Worm (Caenorhabditis elegans) whole organism, early embryonic: Measurements from ENCODE around the gene rpc-1.

Experiments
- B0310.2 ChIP-seq: sonication (generic microtip); optimal IDR thresholded peaks from 2 replicates; lab custom pipeline; 2016; ENCODE audit warnings: mild to moderate bottlenecking, missing genetic modification characterization, missing compliant biosample characterization
- F13C5.2 ChIP-seq: sonication (generic microtip); optimal IDR thresholded peaks from 2 replicates; lab custom pipeline; 2017; ENCODE audit warnings: mild to moderate bottlenecking, missing genetic modification characterization, inconsistent platforms, missing compliant biosample characterization
- aly-1 ChIP-seq: sonication (generic microtip); optimal IDR thresholded peaks from 2 replicates; lab custom pipeline; 2016; ENCODE audit warnings: missing genetic modification characterization, missing compliant biosample characterization
- ama-1 ChIP-seq: fragments of 150-350 bp; optimal IDR thresholded peaks from 2 replicates; lab custom pipeline; 2014
- ceh-13 ChIP-seq: fragments of 200-800 bp; sonication (Bioruptor generic); optimal IDR thresholded peaks from 2 replicates; lab custom pipeline; 2018; ENCODE audit warnings: mild to moderate bottlenecking, missing genetic modification characterization, missing compliant biosample characterization
- ceh-36 ChIP-seq: sonication (generic microtip); optimal IDR thresholded peaks from 2 replicates; lab custom pipeline; 2016; ENCODE audit warnings: missing genetic modification characterization, inconsistent platforms, missing compliant biosample characterization
- ets-7 ChIP-seq: sonication (generic microtip); optimal IDR thresholded peaks from 2 replicates; lab custom pipeline; 2016; ENCODE audit warnings: missing genotype, missing genetic modification characterization, missing compliant biosample characterization
- flt-1 ChIP-seq: fragments of 200-800 bp; sonication (Bioruptor generic); IDR thresholded peaks from 2 replicates; pipeline ENCODE4 v1.3.6; 2022; ENCODE audit warnings: missing genetic modification characterization, missing compliant biosample characterization
- hmbx-1 ChIP-seq: sonication (generic microtip); optimal IDR thresholded peaks from 2 replicates; lab custom pipeline; 2016; ENCODE audit warnings: mild to moderate bottlenecking, missing genetic modification characterization, missing compliant biosample characterization
- hmg-4 ChIP-seq: fragments of 200-800 bp; sonication (Bioruptor generic); optimal IDR thresholded peaks from 2 replicates; lab custom pipeline; 2018; ENCODE audit warnings: mild to moderate bottlenecking, missing genetic modification characterization, missing compliant biosample characterization
- hnd-1 ChIP-seq: sonication (generic microtip); optimal IDR thresholded peaks from 2 replicates; lab custom pipeline; 2016; ENCODE audit warnings: missing genetic modification characterization, missing compliant biosample characterization
- pes-1 ChIP-seq: fragments of 200-800 bp; sonication (Bioruptor generic); IDR thresholded peaks from 2 replicates; pipeline ENCODE4 v1.3.6; 2022; ENCODE audit warnings: missing genetic modification reagents, missing genetic modification characterization, missing compliant biosample characterization
- scrt-1 ChIP-seq: fragments of 200-800 bp; sonication (Bioruptor generic); IDR thresholded peaks from 2 replicates; pipeline ENCODE4 v1.3.6; 2022; ENCODE audit warnings: missing genetic modification characterization, missing compliant biosample characterization
- sea-1 ChIP-seq: fragments of 200-800 bp; sonication (Bioruptor generic); conservative IDR thresholded peaks from 2 replicates; pipeline ENCODE4 v1.3.6; 2022; ENCODE audit warnings: missing genetic modification characterization, missing compliant biosample characterization
- tbx-11 ChIP-seq: fragments of 200-800 bp; sonication (Bioruptor generic); IDR thresholded peaks from 2 replicates; pipeline ENCODE4 v1.3.6; 2022; ENCODE audit warnings: missing genetic modification characterization, missing compliant biosample characterization
- tbx-37 ChIP-seq: fragments of 200-800 bp; sonication (Bioruptor generic); conservative IDR thresholded peaks from 2 replicates; pipeline ENCODE4 v1.3.6; 2022; ENCODE audit warnings: missing genetic modification reagents, missing genetic modification characterization, missing compliant biosample characterization
- tra-4 ChIP-seq: sonication (generic microtip); optimal IDR thresholded peaks from 2 replicates; lab custom pipeline; 2017; ENCODE audit warnings: missing genetic modification characterization, missing compliant biosample characterization

rpc-1 gene

DNA sequence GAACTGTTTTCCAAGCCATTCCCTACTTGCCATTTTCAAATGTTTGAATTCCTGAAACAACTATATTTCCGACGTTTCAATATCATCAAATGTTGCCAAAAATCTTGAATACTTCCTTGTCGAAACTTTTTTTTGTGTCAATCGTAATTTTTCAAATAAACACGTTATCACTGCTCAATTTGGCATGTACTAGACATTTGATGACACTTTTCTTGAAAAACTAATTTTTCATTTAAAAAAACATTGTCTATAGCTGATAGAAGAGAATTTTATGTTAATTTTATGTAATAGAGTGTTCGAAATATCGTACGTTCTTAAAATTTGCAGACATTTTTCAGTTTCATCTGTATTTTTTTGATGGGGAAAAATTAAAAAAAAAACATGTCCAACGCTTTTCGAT, 17.3 kb upstream of the rpc-1 start:
- TF ChIP-seq aly-1 (tag; lab: Kevin White, UChicago) (no peak), tbx-11 (no peak), ceh-36 (tag; lab: Kevin White, UChicago) (no peak), ets-7 (tag; lab: Kevin White, UChicago) (no peak), hnd-1 (tag; lab: Kevin White, UChicago) (no peak), tbx-37 (GFP tag; lab: Robert Waterston, UW) (no peak), scrt-1 (GFP tag; lab: Robert Waterston, UW) (no peak)

DNA sequence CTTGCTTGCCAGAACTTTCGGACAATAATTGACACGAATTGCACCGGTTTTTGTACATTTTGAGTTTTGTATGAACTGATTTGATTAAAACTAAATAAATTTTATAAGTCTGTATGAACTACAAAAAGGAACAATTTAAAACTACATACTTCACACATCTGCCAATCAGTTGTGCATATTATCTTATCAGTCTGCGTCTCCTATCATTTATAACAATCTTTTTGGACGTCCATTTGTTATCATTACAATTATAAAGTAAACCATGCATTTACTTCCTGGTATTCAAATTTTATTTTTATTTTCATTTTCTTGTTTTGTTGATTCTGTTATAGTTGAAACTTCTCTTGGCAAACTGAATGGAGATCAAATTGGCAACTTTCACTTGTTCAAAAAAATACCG, 14.8 kb upstream of the rpc-1 start, which contains the start of gene cest-10:
Gene cest-10 (plus strand): TSS at position 254 of the 400 bp plus-strand sequence.
- no peak for TF ChIP-seq ets-7 (tag; lab: Kevin White, UChicago)
- TF ChIP-seq tbx-11, result no peak
- no peak for TF ChIP-seq ceh-36 (tag; lab: Kevin White, UChicago)

DNA sequence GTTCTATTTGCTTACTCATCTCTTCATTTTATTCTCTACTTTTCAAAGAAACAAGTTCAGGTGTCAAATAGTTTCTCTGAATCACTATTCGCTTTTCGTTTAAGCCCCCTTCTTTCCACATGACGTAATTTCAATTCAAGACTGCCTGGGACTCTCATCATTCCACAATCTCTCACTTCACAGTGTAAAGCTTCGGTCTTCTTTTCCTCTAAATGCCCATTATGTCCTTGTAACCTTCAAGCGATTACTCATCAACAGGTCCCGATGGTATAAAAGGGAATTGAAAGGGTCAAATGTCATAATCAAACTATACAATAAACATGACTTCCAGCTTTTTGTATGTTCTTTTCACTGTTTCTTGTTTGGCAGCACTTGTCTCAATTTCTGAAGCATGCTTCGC, 13.4 kb upstream of the rpc-1 start, which contains the start of gene C42D4.3:
Gene C42D4.3 (plus strand): TSS at position 298 of the 400 bp plus-strand sequence.
- TF ChIP-seq aly-1 (tag; lab: Kevin White, UChicago) (no peak), ceh-36 (tag; lab: Kevin White, UChicago) (no peak), tra-4 (tag; lab: Kevin White, UChicago) (no peak), sea-1 (GFP tag; lab: Robert Waterston, UW) (no peak), flt-1 (no peak), tbx-11 (no peak), ama-1 (lab: Kevin White, UChicago) (no peak), hmg-4 (no peak), pes-1 (GFP tag; lab: Robert Waterston, UW) (no peak), B0310.2 (tag; lab: Kevin White, UChicago) (no peak), ceh-13 (GFP tag; lab: Kevin White, UChicago) (no peak), tbx-37 (GFP tag; lab: Robert Waterston, UW) (no peak), F13C5.2 (tag; lab: Kevin White, UChicago) (no peak), ets-7 (tag; lab: Kevin White, UChicago) (no peak), scrt-1 (GFP tag; lab: Robert Waterston, UW) (no peak)

DNA sequence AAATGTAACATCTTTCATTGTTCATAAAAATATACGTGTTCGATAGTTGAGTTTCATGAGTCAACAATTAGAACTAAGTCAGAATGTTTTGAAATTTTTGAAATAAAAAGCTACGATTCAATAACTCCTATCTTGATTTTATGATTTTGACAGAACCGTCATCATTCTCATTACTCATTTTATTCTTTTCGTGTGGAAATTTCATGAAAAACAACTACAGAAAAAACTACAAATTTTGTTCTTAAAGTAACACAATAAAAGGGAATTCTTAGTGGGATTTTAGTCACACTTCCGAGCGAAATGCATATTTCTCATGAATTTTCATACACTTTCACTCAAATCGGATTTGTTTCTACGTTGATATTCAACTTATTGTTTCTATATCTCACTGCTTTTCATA, 11.3 kb upstream of the rpc-1 start, which contains the start of gene str-44:
Gene str-44 (plus strand): TSS at position 301 of the 400 bp plus-strand sequence.
- TF ChIP-seq scrt-1 (GFP tag; lab: Robert Waterston, UW) (no peak), ets-7 (tag; lab: Kevin White, UChicago) (no peak), sea-1 (GFP tag; lab: Robert Waterston, UW) (no peak), tra-4 (tag; lab: Kevin White, UChicago) (no peak), pes-1 (GFP tag; lab: Robert Waterston, UW) (no peak)

DNA sequence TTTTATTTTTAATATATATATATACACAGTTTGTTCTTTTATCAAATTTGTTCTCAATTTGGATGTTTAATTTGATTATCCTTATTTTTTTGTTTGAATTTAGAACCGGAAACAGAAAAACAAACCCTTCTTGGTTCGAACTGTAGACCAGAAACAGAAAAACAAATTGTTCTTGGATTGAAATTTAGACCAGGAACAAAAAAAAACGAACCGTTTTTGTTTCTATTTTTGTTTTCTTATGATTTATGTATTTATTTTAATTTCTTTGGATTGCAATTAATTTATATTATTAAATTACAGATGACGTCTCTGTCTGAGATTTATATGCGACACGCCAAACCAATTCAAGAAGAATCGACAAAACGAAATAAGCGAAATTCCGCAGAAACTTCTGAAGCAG, 9.8 kb upstream of the rpc-1 start, which contains the start of gene C42D4.19:
Gene C42D4.19 (plus strand): TSS at position 301 of the 400 bp plus-strand sequence.
- no peak for TF ChIP-seq ceh-13 (GFP tag; lab: Kevin White, UChicago)
- no peak for TF ChIP-seq scrt-1 (GFP tag; lab: Robert Waterston, UW)
- TF ChIP-seq tra-4 (tag; lab: Kevin White, UChicago), result no peak
- no peak for TF ChIP-seq tbx-37 (GFP tag; lab: Robert Waterston, UW)
- TF ChIP-seq ets-7 (tag; lab: Kevin White, UChicago), result no peak
- no peak for TF ChIP-seq aly-1 (tag; lab: Kevin White, UChicago)
- no peak for TF ChIP-seq tbx-11
- TF ChIP-seq flt-1, result no peak

DNA sequence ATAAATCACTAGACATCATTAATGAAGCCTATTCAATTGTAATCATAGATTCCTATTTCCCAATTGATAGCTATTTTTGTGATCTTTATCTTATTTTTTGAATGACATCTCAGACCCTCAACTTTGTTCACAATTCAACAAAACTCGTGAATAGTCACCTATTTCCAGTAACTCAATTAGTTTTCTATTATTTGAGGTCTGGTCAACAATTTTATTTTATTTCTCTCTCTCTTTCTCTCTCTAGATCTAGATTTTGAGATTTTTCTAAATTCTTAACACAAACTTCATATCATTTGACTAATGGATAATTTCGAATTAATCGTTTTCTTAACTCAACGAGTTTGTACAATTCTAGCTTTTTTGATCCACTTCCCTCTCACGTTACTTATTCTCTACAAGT, 7.9 kb upstream of the rpc-1 start, which contains the start of gene str-1:
Gene str-1 (plus strand): TSS at position 301 of the 400 bp plus-strand sequence.
- TF ChIP-seq tra-4 (tag; lab: Kevin White, UChicago), result no peak
- TF ChIP-seq pes-1 (GFP tag; lab: Robert Waterston, UW), result no peak
- TF ChIP-seq flt-1, result no peak
- TF ChIP-seq tbx-11, result no peak
- TF ChIP-seq hmg-4, result no peak
- no peak for TF ChIP-seq ets-7 (tag; lab: Kevin White, UChicago)
- no peak for TF ChIP-seq ceh-13 (GFP tag; lab: Kevin White, UChicago)
- no peak for TF ChIP-seq aly-1 (tag; lab: Kevin White, UChicago)
- no peak for TF ChIP-seq B0310.2 (tag; lab: Kevin White, UChicago)
- TF ChIP-seq ceh-36 (tag; lab: Kevin White, UChicago), result no peak
- TF ChIP-seq ama-1 (lab: Kevin White, UChicago), result no peak
- TF ChIP-seq hmbx-1, result no peak
- no peak for TF ChIP-seq tbx-37 (GFP tag; lab: Robert Waterston, UW)

DNA sequence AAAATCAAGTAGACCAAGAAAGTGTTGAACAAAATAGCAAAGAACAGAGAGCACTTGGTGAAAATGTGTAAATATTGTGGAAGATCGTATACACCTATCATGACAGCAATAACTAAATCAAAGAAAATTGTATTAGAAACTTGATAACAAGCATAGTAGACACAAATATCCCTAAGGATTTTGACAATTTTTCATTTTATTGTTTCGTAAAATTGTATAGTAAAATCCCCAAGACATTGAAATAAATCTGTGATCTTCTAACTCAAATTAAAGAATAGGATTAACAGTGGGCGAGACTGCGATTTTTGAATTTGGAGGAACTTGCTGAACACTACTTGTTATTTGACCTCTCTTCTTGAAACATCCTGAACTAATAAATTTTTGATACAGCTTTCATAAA, 5.7 kb upstream of the rpc-1 start, which contains the start of gene str-220:
Gene str-220 (minus strand): TSS at position 101 of the 400 bp plus-strand sequence.
- no peak for TF ChIP-seq tra-4 (tag; lab: Kevin White, UChicago)
- TF ChIP-seq sea-1 (GFP tag; lab: Robert Waterston, UW), result no peak
- TF ChIP-seq B0310.2 (tag; lab: Kevin White, UChicago), result no peak
- no peak for TF ChIP-seq aly-1 (tag; lab: Kevin White, UChicago)
- TF ChIP-seq pes-1 (GFP tag; lab: Robert Waterston, UW), result no peak
- TF ChIP-seq ceh-36 (tag; lab: Kevin White, UChicago), result no peak
- no peak for TF ChIP-seq scrt-1 (GFP tag; lab: Robert Waterston, UW)
- no peak for TF ChIP-seq ceh-13 (GFP tag; lab: Kevin White, UChicago)
- TF ChIP-seq ama-1 (lab: Kevin White, UChicago), result no peak
- no peak for TF ChIP-seq tbx-37 (GFP tag; lab: Robert Waterston, UW)
- no peak for TF ChIP-seq hmg-4
- TF ChIP-seq hnd-1 (tag; lab: Kevin White, UChicago), result no peak
- no peak for TF ChIP-seq tbx-11
- TF ChIP-seq F13C5.2 (tag; lab: Kevin White, UChicago), result no peak
- TF ChIP-seq hmbx-1, result no peak
- TF ChIP-seq flt-1, result no peak
- TF ChIP-seq ets-7 (tag; lab: Kevin White, UChicago), result no peak
